Fruit fly (Drosophila melanogaster) whole organism, wandering third instar larva: Measurements from ENCODE around the gene Pli.

Experiments used
- CrebA ChIP-seq: fragments of 200-800 bp; sonication (Bioruptor generic); optimal IDR thresholded peaks from 2 replicates; lab custom pipeline; 2016; ENCODE audit warnings: missing biosample characterization, mild to moderate bottlenecking, missing genetic modification characterization, borderline replicate concordance
- Vsx2 ChIP-seq: fragments of 200-300, 225-300 bp; sonication (Bioruptor generic); optimal IDR thresholded peaks from 2 replicates; lab custom pipeline; 2018; ENCODE audit warnings: missing biosample characterization, missing genetic modification characterization; ENCODE audit not compliant: partially characterized antibody
- br ChIP-seq: fragments of 200-800 bp; sonication (Bioruptor generic); optimal IDR thresholded peaks from 2 replicates; lab custom pipeline; 2016; ENCODE audit warnings: missing biosample characterization, missing genetic modification characterization
- dmrt93B ChIP-seq: fragments of 200-800 bp; sonication (Bioruptor generic); optimal IDR thresholded peaks from 2 replicates; lab custom pipeline; 2018; ENCODE audit warnings: missing biosample characterization, mild to moderate bottlenecking, missing genetic modification characterization
- jim ChIP-seq: fragments of 175-275, 200-325 bp; sonication (Bioruptor generic); optimal IDR thresholded peaks from 2 replicates; lab custom pipeline; 2016; ENCODE audit warnings: missing biosample characterization, mild to moderate bottlenecking, missing genetic modification characterization
- pan ChIP-seq: fragments of >200 bp; optimal IDR thresholded peaks from 2 replicates; lab custom pipeline; 2017
- psq ChIP-seq: fragments of 200-800 bp; sonication (Bioruptor generic); optimal IDR thresholded peaks from 3 replicates; lab custom pipeline; 2017; ENCODE audit warnings: missing biosample characterization, mild to moderate bottlenecking, missing genetic modification characterization, moderate library complexity

- TF ChIP-seq dmrt93B (GFP tag; lab: Kevin White, UChicago) (no peak), pan (lab: Kevin White, UChicago) (no peak), CrebA (GFP tag; lab: Kevin White, UChicago) (no peak), Vsx2 (GFP tag; lab: Kevin White, UChicago) (no peak), br (GFP tag; lab: Kevin White, UChicago) (no peak), jim (GFP tag; lab: Kevin White, UChicago) (no peak), psq (GFP tag; lab: Kevin White, UChicago) (no peak)
Measured at dm6 chr3R:23822969-23823368, 66.9 kb downstream of the Pli start.
